Worm (Caenorhabditis elegans) whole organism, L4 larva: ENCODE results near the gene C40H5.2.

Source experiments
- cey-2 ChIP-seq: sonication (generic microtip); optimal IDR thresholded peaks from 3 replicates; lab custom pipeline; 2017; ENCODE audit warnings: missing genetic modification characterization, mild to moderate bottlenecking, missing compliant biosample characterization, antibody characterized with exemption, borderline replicate concordance; ENCODE audit not compliant: insufficient read depth
- dve-1 ChIP-seq: sonication (generic microtip); optimal IDR thresholded peaks from 2 replicates; lab custom pipeline; 2017; ENCODE audit warnings: antibody characterized with exemption, mild to moderate bottlenecking, missing genetic modification characterization, missing compliant biosample characterization; ENCODE audit not compliant: insufficient read depth
- lin-39 ChIP-seq: fragments of 150-350 bp; optimal IDR thresholded peaks from 2 replicates; lab custom pipeline; 2014; ENCODE audit warnings: missing biosample characterization, missing genetic modification reagents, missing genetic modification characterization
- mep-1 ChIP-seq: fragments of 150-350 bp; sonication (generic microtip); optimal IDR thresholded peaks from 3 replicates; lab custom pipeline; 2014; ENCODE audit warnings: missing biosample characterization, missing genetic modification characterization
- nhr-6 ChIP-seq: fragments of 150-350 bp; optimal IDR thresholded peaks from 2 replicates; lab custom pipeline; 2014; ENCODE audit warnings: missing biosample characterization, missing genetic modification characterization
- set-16 ChIP-seq: fragments of 200-800 bp; sonication (Bioruptor generic); IDR thresholded peaks from 2 replicates; pipeline ENCODE4 v1.3.6; 2022; ENCODE audit warnings: missing genetic modification reagents, missing genetic modification characterization, missing compliant biosample characterization
- unc-39 ChIP-seq: sonication (generic microtip); optimal IDR thresholded peaks from 2 replicates; lab custom pipeline; 2017; ENCODE audit warnings: missing biosample characterization, missing genetic modification characterization
- ztf-11 ChIP-seq: fragments of 150-350 bp; optimal IDR thresholded peaks from 2 replicates; lab custom pipeline; 2014; ENCODE audit warnings: missing biosample characterization, missing genetic modification characterization

ce11 chrX:11727761-11728160, 18.1 kb upstream of the C40H5.2 start, which contains the start of the genes gst-42 and D1053.2:
- TF ChIP-seq mep-1 (tag; lab: Kevin White, UChicago) (peak; percentile 54), cey-2 (tag; lab: Kevin White, UChicago) (peak; percentile 54), set-16 (GFP tag; lab: Robert Waterston, UW) (no peak), nhr-6 (tag; lab: Kevin White, UChicago) (peak; percentile 56), ztf-11 (no peak), unc-39 (no peak), lin-39 (tag; lab: Kevin White, UChicago) (no peak), dve-1 (peak; percentile 94)
